Fruit fly (Drosophila melanogaster) whole organism, embryonic: ENCODE data around the gene CG10587.

Experiments used
- CG10209 ChIP-seq: fragments of 200-800 bp; sonication (Bioruptor generic); optimal IDR thresholded peaks from 3 replicates; lab custom pipeline; 2017; ENCODE audit warnings: missing biosample characterization, mild to moderate bottlenecking, missing genetic modification characterization, missing genetic modification reagents
- CG11560 ChIP-seq: fragments of 200-800 bp; sonication (Bioruptor generic); IDR thresholded peaks from 3 replicates; pipeline ENCODE4 v1.3.6; 2022; ENCODE audit warnings: missing biosample characterization, missing genetic modification characterization
- CG12219 ChIP-seq: fragments of 200-800 bp; sonication (Bioruptor generic); optimal IDR thresholded peaks from 3 replicates; lab custom pipeline; 2018; ENCODE audit warnings: missing biosample characterization, mild to moderate bottlenecking, missing genetic modification characterization
- CG13296 ChIP-seq: fragments of 200-800 bp; sonication (Bioruptor generic); optimal IDR thresholded peaks from 3 replicates; lab custom pipeline; 2018; ENCODE audit warnings: missing biosample characterization, mild to moderate bottlenecking, missing genetic modification characterization
- CG13624 ChIP-seq: fragments of 200-800 bp; sonication (Bioruptor generic); optimal IDR thresholded peaks from 2 replicates; lab custom pipeline; 2016; ENCODE audit warnings: missing biosample characterization, missing genetic modification characterization
- CG15514 ChIP-seq: fragments of 200-800 bp; sonication (Bioruptor generic); optimal IDR thresholded peaks from 3 replicates; lab custom pipeline; 2017; ENCODE audit warnings: missing biosample characterization, missing genetic modification characterization, mild to moderate bottlenecking, moderate library complexity, missing genetic modification reagents
- CG16815 ChIP-seq: fragments of 200-800 bp; sonication (Bioruptor generic); optimal IDR thresholded peaks from 3 replicates; lab custom pipeline; 2017; ENCODE audit warnings: missing biosample characterization, mild to moderate bottlenecking, missing genetic modification characterization
- CG17361 ChIP-seq: fragments of 200-800 bp; sonication (Bioruptor generic); IDR thresholded peaks from 3 replicates; pipeline ENCODE4 v1.3.6; 2022; ENCODE audit warnings: missing biosample characterization, missing genetic modification characterization
- CG1792 ChIP-seq: fragments of 200-800 bp; sonication (Bioruptor generic); optimal IDR thresholded peaks from 2 replicates; lab custom pipeline; 2016; ENCODE audit warnings: missing biosample characterization, missing genetic modification characterization
- CG18599 ChIP-seq: fragments of 200-800 bp; sonication (Bioruptor generic); optimal IDR thresholded peaks from 3 replicates; lab custom pipeline; 2017; ENCODE audit warnings: missing biosample characterization, missing genetic modification characterization, mild to moderate bottlenecking, moderate library complexity, missing genetic modification reagents
- CG2678 ChIP-seq: fragments of 200-800 bp; sonication (Bioruptor generic); optimal IDR thresholded peaks from 3 replicates; lab custom pipeline; 2019; ENCODE audit warnings: missing biosample characterization, mild to moderate bottlenecking, missing genetic modification characterization, moderate library complexity
- CG3995 ChIP-seq: fragments of 200-800 bp; sonication (Bioruptor generic); optimal IDR thresholded peaks from 3 replicates; lab custom pipeline; 2016; ENCODE audit warnings: missing biosample characterization, missing genetic modification characterization
- CG4707 ChIP-seq: fragments of 200-800 bp; sonication (Bioruptor generic); optimal IDR thresholded peaks from 2 replicates; lab custom pipeline; 2018; ENCODE audit warnings: missing biosample characterization, mild to moderate bottlenecking, missing genetic modification characterization, moderate library complexity
- CG5180 ChIP-seq: fragments of 200-800 bp; sonication (Bioruptor generic); optimal IDR thresholded peaks from 3 replicates; lab custom pipeline; 2017; ENCODE audit warnings: missing biosample characterization, missing genetic modification characterization, mild to moderate bottlenecking, moderate library complexity, missing genetic modification reagents
- CG8089 ChIP-seq: fragments of 200-800 bp; sonication (Bioruptor generic); optimal IDR thresholded peaks from 3 replicates; lab custom pipeline; 2016; ENCODE audit warnings: missing biosample characterization, missing genetic modification characterization
- CG8388 ChIP-seq: fragments of 200-800 bp; sonication (Bioruptor generic); optimal IDR thresholded peaks from 2 replicates; lab custom pipeline; 2019; ENCODE audit warnings: missing biosample characterization, mild to moderate bottlenecking, missing genetic modification characterization, moderate library complexity
- CkIIα-i1 ChIP-seq: fragments of 200-800 bp; sonication (Bioruptor generic); IDR thresholded peaks from 2 replicates; pipeline ENCODE4 v1.3.6; 2022; ENCODE audit warnings: missing biosample characterization, missing genetic modification characterization
- CoRest ChIP-seq: fragments of 200-800 bp; sonication (Bioruptor generic); optimal IDR thresholded peaks from 3 replicates; lab custom pipeline; 2018; ENCODE audit warnings: missing biosample characterization, mild to moderate bottlenecking, missing genetic modification characterization, moderate library complexity
- D19B ChIP-seq: fragments of 200-800 bp; sonication (Bioruptor generic); optimal IDR thresholded peaks from 2 replicates; lab custom pipeline; 2017; ENCODE audit warnings: missing biosample characterization, mild to moderate bottlenecking, missing genetic modification characterization
- Dad ChIP-seq: fragments of 200-800 bp; sonication (Bioruptor generic); optimal IDR thresholded peaks from 3 replicates; lab custom pipeline; 2016; ENCODE audit warnings: missing biosample characterization, missing genetic modification characterization
- Deaf1 ChIP-seq: fragments of 200-800 bp; optimal IDR thresholded peaks from 3 replicates; lab custom pipeline; 2019; ENCODE audit warnings: missing biosample characterization, mild to moderate bottlenecking, missing genetic modification characterization, moderate library complexity
- Hey ChIP-seq: fragments of 200-800 bp; sonication (Bioruptor generic); optimal IDR thresholded peaks from 3 replicates; lab custom pipeline; 2018; ENCODE audit warnings: missing biosample characterization, mild to moderate bottlenecking, missing genetic modification characterization
- Jarid2 ChIP-seq: fragments of 200-800 bp; sonication (Bioruptor generic); optimal IDR thresholded peaks from 3 replicates; lab custom pipeline; 2017; ENCODE audit warnings: mild to moderate bottlenecking, missing biosample characterization, missing genetic modification reagents, missing genetic modification characterization
- Kr ChIP-seq: fragments of 200-800 bp; sonication (Bioruptor generic); optimal IDR thresholded peaks from 2 replicates; lab custom pipeline; 2017; ENCODE audit warnings: missing biosample characterization, mild to moderate bottlenecking, missing genetic modification characterization
- MESR4 ChIP-seq: fragments of 200-800 bp; sonication (Bioruptor generic); optimal IDR thresholded peaks from 2 replicates; lab custom pipeline; 2018; ENCODE audit warnings: missing biosample characterization, mild to moderate bottlenecking, missing genetic modification characterization, moderate library complexity
- NC2α ChIP-seq: fragments of 200-800 bp; sonication (Bioruptor generic); optimal IDR thresholded peaks from 2 replicates; lab custom pipeline; 2016; ENCODE audit warnings: missing biosample characterization, missing genetic modification characterization
- Optix ChIP-seq: fragments of 200-800 bp; sonication (Bioruptor generic); IDR thresholded peaks from 3 replicates; pipeline ENCODE4 v1.3.6; 2022; ENCODE audit warnings: missing biosample characterization, missing genetic modification characterization
- Ptx1 ChIP-seq: fragments of 200-800 bp; sonication (Bioruptor generic); IDR thresholded peaks from 2 replicates; pipeline ENCODE4 v1.3.6; 2022; ENCODE audit warnings: missing biosample characterization, missing genetic modification characterization
- TFAM ChIP-seq: fragments of 200-800 bp; sonication (Bioruptor generic); optimal IDR thresholded peaks from 2 replicates; lab custom pipeline; 2017; ENCODE audit warnings: missing biosample characterization, missing genetic modification characterization, inconsistent platforms
- amos ChIP-seq: fragments of 200-800 bp; sonication (Bioruptor generic); IDR thresholded peaks from 2 replicates; pipeline ENCODE4 v1.3.6; 2022; ENCODE audit warnings: missing biosample characterization, missing genetic modification characterization; ENCODE audit not compliant: partially characterized antibody
- ase ChIP-seq: fragments of 200-800 bp; sonication (Bioruptor generic); IDR thresholded peaks from 3 replicates; pipeline ENCODE4 v1.3.6; 2022; ENCODE audit warnings: missing biosample characterization, missing genetic modification characterization
- bigmax ChIP-seq: fragments of 200-800 bp; sonication (Bioruptor generic); optimal IDR thresholded peaks from 2 replicates; lab custom pipeline; 2018; ENCODE audit warnings: missing biosample characterization, mild to moderate bottlenecking, missing genetic modification characterization
- dm ChIP-seq: fragments of 200-800 bp; sonication (Bioruptor generic); optimal IDR thresholded peaks from 3 replicates; lab custom pipeline; 2016; ENCODE audit warnings: missing biosample characterization, missing genetic modification characterization
- esg ChIP-seq: fragments of 200-800 bp; sonication (Bioruptor generic); conservative IDR thresholded peaks from 2 replicates; pipeline ENCODE4 v1.3.6; 2022; ENCODE audit warnings: missing biosample characterization, missing genetic modification characterization
- fd96Cb ChIP-seq: fragments of 200-800 bp; sonication (Bioruptor generic); optimal IDR thresholded peaks from 2 replicates; lab custom pipeline; 2018; ENCODE audit warnings: missing biosample characterization, mild to moderate bottlenecking, missing genetic modification characterization, moderate library complexity
- ftz-f1 ChIP-seq: fragments of 200-800 bp; sonication (Bioruptor generic); optimal IDR thresholded peaks from 2 replicates; lab custom pipeline; 2016; ENCODE audit warnings: missing biosample characterization, missing genetic modification characterization
- gcm ChIP-seq: fragments of 200-800 bp; sonication (Bioruptor generic); optimal IDR thresholded peaks from 2 replicates; lab custom pipeline; 2019; ENCODE audit warnings: missing biosample characterization, mild to moderate bottlenecking, missing genetic modification characterization, moderate library complexity
- jigr1 ChIP-seq: fragments of 200-800 bp; sonication (Bioruptor generic); IDR thresholded peaks from 3 replicates; pipeline ENCODE4 v1.3.6; 2022; ENCODE audit warnings: missing biosample characterization, missing genetic modification characterization
- luna ChIP-seq: fragments of 200-800 bp; sonication (Bioruptor generic); optimal IDR thresholded peaks from 2 replicates; lab custom pipeline; 2016; ENCODE audit warnings: missing biosample characterization, missing genetic modification characterization
- sc ChIP-seq, 3 experiments: fragments of >200 bp in 2 of 3; fragments of 200-800 bp in 1 of 3; sonication (Bioruptor generic) in 1 of 3; optimal IDR thresholded peaks; 2 replicates in 2 of 3; 3 replicates in 1 of 3; lab custom pipeline; 2017; ENCODE audit warnings: mild to moderate bottlenecking in 1 of 3, missing biosample characterization in 1 of 3, missing genetic modification characterization in 1 of 3, missing genetic modification reagents in 1 of 3
- slbo ChIP-seq: fragments of 200-800 bp; sonication (Bioruptor generic); IDR thresholded peaks from 2 replicates; pipeline ENCODE4 v1.3.6; 2022; ENCODE audit warnings: missing biosample characterization, missing genetic modification characterization
- so ChIP-seq: fragments of 200-800 bp; sonication (Bioruptor generic); IDR thresholded peaks from 3 replicates; pipeline ENCODE4 v1.3.6; 2022; ENCODE audit warnings: missing biosample characterization, missing genetic modification characterization
- sob ChIP-seq: fragments of 200-800 bp; sonication (Bioruptor generic); IDR thresholded peaks from 2 replicates; pipeline ENCODE4 v1.3.6; 2022; ENCODE audit warnings: missing biosample characterization, missing genetic modification characterization
- sug ChIP-seq: fragments of 200-800 bp; optimal IDR thresholded peaks from 2 replicates; lab custom pipeline; 2019; ENCODE audit warnings: missing biosample characterization, mild to moderate bottlenecking, missing genetic modification characterization, moderate library complexity
- tll ChIP-seq, 2 experiments: fragments of 200-800 bp in 1 of 2; fragments of >200 bp in 1 of 2; sonication (Bioruptor generic) in 1 of 2; optimal IDR thresholded peaks; 2 replicates each; lab custom pipeline; 2017 to 2019; ENCODE audit warnings: missing biosample characterization in 2 of 2, missing genetic modification characterization in 2 of 2, mild to moderate bottlenecking in 1 of 2, moderate library complexity in 1 of 2
- toy ChIP-seq: fragments of 200-800 bp; sonication (Bioruptor generic); IDR thresholded peaks from 2 replicates; pipeline ENCODE4 v1.3.6; 2022; ENCODE audit warnings: missing biosample characterization, missing genetic modification characterization
- trh ChIP-seq: fragments of 200-800 bp; sonication (Bioruptor generic); optimal IDR thresholded peaks from 2 replicates; lab custom pipeline; 2016; ENCODE audit warnings: missing biosample characterization, missing genetic modification characterization
- unc-4 ChIP-seq: fragments of 200-800 bp; sonication (Bioruptor generic); IDR thresholded peaks from 2 replicates; pipeline ENCODE4 v1.3.6; 2022; ENCODE audit warnings: missing biosample characterization, missing genetic modification characterization; ENCODE audit not compliant: partially characterized antibody
- wdn ChIP-seq: fragments of 200-800 bp; sonication (Bioruptor generic); IDR thresholded peaks from 2 replicates; pipeline ENCODE4 v1.3.6; 2022; ENCODE audit warnings: missing biosample characterization, missing genetic modification characterization
- wek ChIP-seq: fragments of 200-800 bp; sonication (Bioruptor generic); optimal IDR thresholded peaks from 3 replicates; lab custom pipeline; 2018; ENCODE audit warnings: missing biosample characterization, mild to moderate bottlenecking, missing genetic modification characterization, moderate library complexity
- yki ChIP-seq: fragments of >200 bp; optimal IDR thresholded peaks from 3 replicates; lab custom pipeline; 2018

CG10587 gene

dm6 chr3L:20954118-20954517, 8.2 kb downstream of the CG10587 start (continued):
- TF ChIP-seq Hey (tag; lab: Kevin White, UChicago): no peak
- TF ChIP-seq Jarid2: no peak
- TF ChIP-seq fd96Cb (tag; lab: Kevin White, UChicago): no peak
- TF ChIP-seq CG3995 (GFP tag; lab: Kevin White, UChicago): no peak
- TF ChIP-seq gcm: no peak
- TF ChIP-seq Kr (GFP tag; lab: Kevin White, UChicago): no peak
- TF ChIP-seq CoRest (tag; lab: Kevin White, UChicago): no peak
- no peak for TF ChIP-seq CG2678
- peak; percentile 56 for TF ChIP-seq wek
- no peak for TF ChIP-seq CG13624
- TF ChIP-seq CG4707 (GFP tag; lab: Kevin White, UChicago): peak; percentile 48
- TF ChIP-seq ftz-f1 (GFP tag; lab: Kevin White, UChicago): no peak
- no peak for TF ChIP-seq CG11560 (tag; lab: Robert Waterston, UW)
- no peak for TF ChIP-seq CG13296 (GFP tag; lab: Kevin White, UChicago)
- TF ChIP-seq yki: no peak
- TF ChIP-seq CG16815 (GFP tag; lab: Kevin White, UChicago): no peak
- no peak for TF ChIP-seq CG15514 (GFP tag; lab: Kevin White, UChicago)
- TF ChIP-seq CG8388 (GFP tag; lab: Kevin White, UChicago): no peak
- no peak for TF ChIP-seq wdn (GFP tag; lab: Robert Waterston, UW)
- TF ChIP-seq slbo (GFP tag; lab: Robert Waterston, UW): no peak
- no peak for TF ChIP-seq esg (GFP tag; lab: Robert Waterston, UW)
- no peak for TF ChIP-seq CkIIα-i1 (GFP tag; lab: Robert Waterston, UW)
- no peak for TF ChIP-seq bigmax (GFP tag; lab: Kevin White, UChicago)
- TF ChIP-seq TFAM (GFP tag; lab: Kevin White, UChicago): no peak
- no peak for TF ChIP-seq so (GFP tag; lab: Robert Waterston, UW)
- no peak for TF ChIP-seq Ptx1
- no peak for TF ChIP-seq amos (GFP tag; lab: Robert Waterston, UW)
- TF ChIP-seq CG18599 (GFP tag; lab: Kevin White, UChicago): no peak
- no peak for TF ChIP-seq CG17361 (GFP tag; lab: Robert Waterston, UW)
- TF ChIP-seq sc (optimal IDR thresholded peaks at IDR 0.05; lab: Kevin White, UChicago): no peak
- TF ChIP-seq sc (GFP tag; optimal IDR thresholded peaks at IDR 0.05; lab: Kevin White, UChicago): no peak
- no peak for TF ChIP-seq CG12219 (GFP tag; lab: Kevin White, UChicago)
- peak; percentile 25 for TF ChIP-seq CG5180 (GFP tag; lab: Kevin White, UChicago)
- TF ChIP-seq CG10209 (GFP tag; lab: Kevin White, UChicago): peak; percentile 37
- TF ChIP-seq Deaf1 (tag; lab: Kevin White, UChicago): no peak
- TF ChIP-seq Dad: no peak
- TF ChIP-seq dm: no peak
- TF ChIP-seq CG8089 (GFP tag; lab: Kevin White, UChicago): no peak
- no peak for TF ChIP-seq toy
- TF ChIP-seq trh: no peak
- no peak for TF ChIP-seq sug (tag; lab: Kevin White, UChicago)
- TF ChIP-seq sob (GFP tag; lab: Robert Waterston, UW): no peak
- TF ChIP-seq Optix (GFP tag; lab: Robert Waterston, UW): no peak
- TF ChIP-seq NC2α (GFP tag; lab: Kevin White, UChicago): no peak
- TF ChIP-seq luna (GFP tag; lab: Kevin White, UChicago): no peak
- TF ChIP-seq CG1792 (GFP tag; lab: Kevin White, UChicago): no peak
- TF ChIP-seq jigr1 (GFP tag; lab: Robert Waterston, UW): no peak
- TF ChIP-seq tll (GFP tag; optimal IDR thresholded peaks at IDR 0.05; lab: Kevin White, UChicago): no peak
- TF ChIP-seq ase (GFP tag; lab: Robert Waterston, UW): no peak
- no peak for TF ChIP-seq D19B (GFP tag; lab: Kevin White, UChicago)
- no peak for TF ChIP-seq MESR4
- TF ChIP-seq unc-4 (GFP tag; lab: Robert Waterston, UW): no peak
